Fruit fly (Drosophila melanogaster): Measurements from ENCODE around the gene CCT1.

Gene CCT1

DNA sequence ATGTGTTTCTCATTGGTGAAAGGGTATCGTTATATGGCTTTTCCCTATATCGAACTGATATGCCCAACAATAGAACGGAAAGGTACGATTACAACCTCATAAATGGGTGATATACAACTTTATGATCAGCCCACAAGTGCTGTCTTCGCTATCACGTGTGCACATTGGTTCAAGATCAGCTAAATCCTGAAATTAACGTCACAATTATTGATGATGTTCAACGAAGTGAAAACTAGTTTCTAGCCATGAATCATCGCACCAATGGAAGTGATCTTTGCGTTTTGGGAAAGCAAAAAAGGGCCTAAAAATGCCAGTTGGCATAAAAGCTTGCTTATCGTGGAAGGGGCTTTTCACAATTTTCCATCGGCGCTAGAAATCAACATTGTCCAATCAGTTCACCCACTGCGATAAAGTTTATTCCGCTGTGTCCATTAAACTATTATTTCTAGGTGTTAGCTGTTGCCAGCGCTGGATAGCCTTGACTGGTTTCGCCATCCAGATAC is 26.6 kb downstream of the CCT1 start, which contains the start of gene CG7054 (continued):
- TF ChIP-seq CG2678 (tag; optimal IDR thresholded peaks at IDR 0.05) (peak; percentile 61), stc (GFP tag; IDR thresholded peaks at IDR 0.05) (no peak), esg (GFP tag; conservative IDR thresholded peaks at IDR 0.05) (no peak), Ptx1 (GFP tag; IDR thresholded peaks at IDR 0.05) (no peak), Max (GFP tag; optimal IDR thresholded peaks at IDR 0.05) (no peak), zfh2 (GFP tag; optimal IDR thresholded peaks at IDR 0.05) (no peak), Fer3 (tag; optimal IDR thresholded peaks at IDR 0.05) (peak; percentile 45), CG17568 (GFP tag; optimal IDR thresholded peaks at IDR 0.05) (no peak), al (GFP tag; IDR thresholded peaks at IDR 0.05) (no peak), yki (optimal IDR thresholded peaks at IDR 0.05) (no peak), crp (GFP tag; optimal IDR thresholded peaks at IDR 0.05) (no peak), CG10959 (GFP tag; IDR thresholded peaks at IDR 0.05) (no peak), HmgZ (tag; optimal IDR thresholded peaks at IDR 0.05) (peak; percentile 56), CG10979 (tag; optimal IDR thresholded peaks at IDR 0.05) (no peak), CHES-1-like (GFP tag; optimal IDR thresholded peaks at IDR 0.05) (no peak), Dfd (GFP tag; optimal IDR thresholded peaks at IDR 0.05) (no peak), sc (optimal IDR thresholded peaks at IDR 0.05) (no peak), sc (GFP tag; optimal IDR thresholded peaks at IDR 0.05) (no peak), Rfx (GFP tag; IDR thresholded peaks at IDR 0.05) (peak; percentile 17; the same call in 1 of the 2 replicates), CG1603 (tag; optimal IDR thresholded peaks at IDR 0.05) (peak; percentile 32), vnd (GFP tag; IDR thresholded peaks at IDR 0.05; ENCODE audit: partially characterized antibody) (no peak), GATAe (GFP tag; conservative IDR thresholded peaks at IDR 0.05) (no peak), Hmx (GFP tag; optimal IDR thresholded peaks at IDR 0.05) (no peak), Pdp1 (GFP tag; optimal IDR thresholded peaks at IDR 0.05) (no peak), disco-r (GFP tag; optimal IDR thresholded peaks at IDR 0.05) (no peak), Oli (tag; optimal IDR thresholded peaks at IDR 0.05) (no peak), CG6683 (GFP tag; optimal IDR thresholded peaks at IDR 0.05) (no peak), CG7357 (GFP tag; IDR thresholded peaks at IDR 0.05) (no peak), her (GFP tag; optimal IDR thresholded peaks at IDR 0.05) (no peak), usp (GFP tag; optimal IDR thresholded peaks at IDR 0.05) (no peak), CG5953 (GFP tag; IDR thresholded peaks at IDR 0.05) (no peak), E2f2 (GFP tag; IDR thresholded peaks at IDR 0.05) (peak; percentile 29; the same call in 1 of the 2 replicates), jing (GFP tag; optimal IDR thresholded peaks at IDR 0.05) (no peak), ara (GFP tag; IDR thresholded peaks at IDR 0.05) (no peak), CG31365 (tag; optimal IDR thresholded peaks at IDR 0.05) (no peak), zen2 (GFP tag; IDR thresholded peaks at IDR 0.05; ENCODE audit: partially characterized antibody) (no peak), Hr3 (GFP tag; optimal IDR thresholded peaks at IDR 0.05) (no peak), dm (GFP tag; optimal IDR thresholded peaks at IDR 0.05) (no peak), sqz (GFP tag; optimal IDR thresholded peaks at IDR 0.05) (no peak), cad (GFP tag; optimal IDR thresholded peaks at IDR 0.05) (no peak), row (GFP tag; IDR thresholded peaks at IDR 0.05) (peak; percentile 47; the same call in 2 of the 3 replicates), CG4617 (GFP tag; optimal IDR thresholded peaks at IDR 0.05; ENCODE audit: borderline replicate concordance) (no peak), eve (GFP tag; optimal IDR thresholded peaks at IDR 0.05) (no peak), CG11398 (GFP tag; optimal IDR thresholded peaks at IDR 0.05) (no peak), zfh1 (GFP tag; IDR thresholded peaks at IDR 0.05) (no peak), CG13424 (tag; optimal IDR thresholded peaks at IDR 0.05) (peak; percentile 27), CG6654 (GFP tag; optimal IDR thresholded peaks at IDR 0.05) (no peak), CG33213 (GFP tag; optimal IDR thresholded peaks at IDR 0.05) (no peak), CG11504 (tag; optimal IDR thresholded peaks at IDR 0.05) (no peak), abd-A (tag; optimal IDR thresholded peaks at IDR 0.05) (no peak), otp (GFP tag; IDR thresholded peaks at IDR 0.05) (no peak), CTCF (GFP tag; optimal IDR thresholded peaks at IDR 0.05) (no peak), Atf3 (GFP tag; optimal IDR thresholded peaks at IDR 0.05) (no peak)
